Fruit fly (Drosophila melanogaster): ENCODE measurements around the gene CG4613.

DNA sequence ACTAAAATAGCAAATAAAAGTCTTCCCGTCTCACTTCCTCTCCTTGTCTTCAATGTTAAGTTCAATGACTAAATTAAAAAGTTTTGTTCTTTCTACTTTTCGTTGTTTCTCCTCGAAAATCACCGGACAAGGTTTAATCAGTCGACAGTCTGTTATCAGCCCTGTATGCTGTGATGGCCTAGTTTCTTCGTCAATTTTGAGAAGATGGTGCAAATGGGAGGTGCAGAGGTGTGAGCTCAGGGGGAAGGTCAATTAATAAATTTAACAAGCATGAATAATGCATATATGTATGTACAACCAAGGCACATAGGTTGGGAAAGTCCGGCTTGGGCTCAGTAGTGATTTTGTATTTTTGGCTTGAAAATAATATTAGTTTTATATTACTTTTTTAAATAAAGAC, 36.5 kb upstream of the CG4613 start:
- no peak for TF ChIP-seq Sox102F (GFP tag; optimal IDR thresholded peaks at IDR 0.05)
- no peak for TF ChIP-seq Blimp-1 (GFP tag; optimal IDR thresholded peaks at IDR 0.05)
- no peak for TF ChIP-seq CG10669 (GFP tag; optimal IDR thresholded peaks at IDR 0.05)
- TF ChIP-seq Lpt (GFP tag; optimal IDR thresholded peaks at IDR 0.05): no peak
- no peak for TF ChIP-seq Eip93F (GFP tag; optimal IDR thresholded peaks at IDR 0.05)
- no peak for TF ChIP-seq Eip75B (GFP tag; optimal IDR thresholded peaks at IDR 0.05)
- no peak for TF ChIP-seq Gug (GFP tag; IDR thresholded peaks at IDR 0.05)
- no peak for TF ChIP-seq CG8119 (GFP tag; IDR thresholded peaks at IDR 0.05)
- TF ChIP-seq CG6854 (GFP tag; optimal IDR thresholded peaks at IDR 0.05): no peak
- TF ChIP-seq CG11762 (GFP tag; optimal IDR thresholded peaks at IDR 0.05; ENCODE audit: insufficient read depth): no peak

Data from whole organism, prepupa.